Worm (Caenorhabditis elegans) whole organism, L1 larva: Measurements from ENCODE around the gene clec-264.

Experiments used
- sup-37 ChIP-seq: fragments of 200-800 bp; sonication (Bioruptor generic); optimal IDR thresholded peaks from 2 replicates; lab custom pipeline; 2018; ENCODE audit warnings: mild to moderate bottlenecking, missing genetic modification characterization, missing compliant biosample characterization
- zag-1 ChIP-seq: fragments of 150-350 bp; optimal IDR thresholded peaks from 2 replicates; lab custom pipeline; 2014; ENCODE audit warnings: missing biosample characterization, missing genetic modification characterization

- TF ChIP-seq zag-1 (no peak), sup-37 (GFP tag; lab: Kevin White, UChicago) (no peak)
Observed at ce11 chrV:20815842-20816241, 34.7 kb downstream of the clec-264 start, which contains the start of gene sshk-1.
